Worm (Caenorhabditis elegans) whole organism, young adult: Measurements from ENCODE around the gene brc-2.

Source experiments
- B0019.2 ChIP-seq: fragments of 200-800 bp; sonication (Bioruptor generic); conservative IDR thresholded peaks from 2 replicates; pipeline ENCODE4 v1.3.6; 2022; ENCODE audit warnings: missing genetic modification reagents, missing genetic modification characterization, missing compliant biosample characterization
- B0035.1 ChIP-seq: sonication (generic microtip); optimal IDR thresholded peaks from 2 replicates; lab custom pipeline; 2016; ENCODE audit warnings: missing genetic modification characterization, mild to moderate bottlenecking, missing compliant biosample characterization, missing genotype, missing genetic modification reagents
- F39B2.1 ChIP-seq: fragments of 200-800 bp; sonication (Bioruptor generic); IDR thresholded peaks from 2 replicates; pipeline ENCODE4 v1.3.6; 2022; ENCODE audit warnings: missing genetic modification reagents, missing genetic modification characterization, missing compliant biosample characterization
- F55B11.4 ChIP-seq: sonication (generic microtip); optimal IDR thresholded peaks from 2 replicates; lab custom pipeline; 2016; ENCODE audit warnings: missing compliant biosample characterization, missing genetic modification characterization, borderline replicate concordance; ENCODE audit not compliant: insufficient read depth
- F57C9.4 ChIP-seq: sonication (generic microtip); optimal IDR thresholded peaks from 2 replicates; lab custom pipeline; 2017; ENCODE audit warnings: mild to moderate bottlenecking, missing genetic modification characterization, missing compliant biosample characterization
- K12H6.12 ChIP-seq: fragments of 200-800 bp; sonication (Bioruptor generic); optimal IDR thresholded peaks from 2 replicates; lab custom pipeline; 2018; ENCODE audit warnings: mild to moderate bottlenecking, missing genetic modification characterization, missing compliant biosample characterization
- T26A5.8 ChIP-seq: sonication (generic microtip); optimal IDR thresholded peaks from 2 replicates; lab custom pipeline; 2016; ENCODE audit warnings: missing genetic modification characterization, missing compliant biosample characterization
- Y67H2A.10 ChIP-seq: fragments of 200-800 bp; sonication (Bioruptor generic); conservative IDR thresholded peaks from 2 replicates; pipeline ENCODE4 v1.3.6; 2022; ENCODE audit warnings: missing genetic modification reagents, missing genetic modification characterization, missing compliant biosample characterization
- athp-1 ChIP-seq: sonication (generic microtip); optimal IDR thresholded peaks from 2 replicates; lab custom pipeline; 2017; ENCODE audit warnings: mild to moderate bottlenecking, missing genetic modification characterization, missing compliant biosample characterization
- attf-3 ChIP-seq: fragments of 200-800 bp; sonication (Bioruptor generic); conservative IDR thresholded peaks from 2 replicates; pipeline ENCODE4 v1.3.6; 2022; ENCODE audit warnings: missing genetic modification reagents, missing genetic modification characterization, missing compliant biosample characterization
- attf-6 ChIP-seq: fragments of 200-800 bp; sonication (Bioruptor generic); IDR thresholded peaks from 2 replicates; pipeline ENCODE4 v1.3.6; 2022; ENCODE audit warnings: missing genetic modification reagents, missing genetic modification characterization, missing compliant biosample characterization
- bed-1 ChIP-seq: fragments of 200-800 bp; sonication (Bioruptor generic); IDR thresholded peaks from 2 replicates; pipeline ENCODE4 v1.3.6; 2022; ENCODE audit warnings: missing genetic modification reagents, missing genetic modification characterization, missing compliant biosample characterization
- bed-2 ChIP-seq: fragments of 200-800 bp; sonication (Bioruptor generic); IDR thresholded peaks from 2 replicates; pipeline ENCODE4 v1.3.6; 2022; ENCODE audit warnings: missing genetic modification reagents, missing genetic modification characterization, missing compliant biosample characterization
- ccch-3 ChIP-seq: fragments of 200-800 bp; sonication (Bioruptor generic); optimal IDR thresholded peaks from 2 replicates; lab custom pipeline; 2018; ENCODE audit warnings: mild to moderate bottlenecking, missing genetic modification characterization, missing compliant biosample characterization
- ceh-27 ChIP-seq: fragments of 200-800 bp; sonication (Bioruptor generic); optimal IDR thresholded peaks from 2 replicates; lab custom pipeline; 2018; ENCODE audit warnings: mild to moderate bottlenecking, missing genetic modification characterization, moderate library complexity, missing compliant biosample characterization
- fkh-3 ChIP-seq: sonication (generic microtip); optimal IDR thresholded peaks from 2 replicates; lab custom pipeline; 2016; ENCODE audit warnings: mild to moderate bottlenecking, missing genetic modification characterization, missing compliant biosample characterization
- gei-17 ChIP-seq: fragments of 200-800 bp; sonication (Bioruptor generic); optimal IDR thresholded peaks from 2 replicates; lab custom pipeline; 2018; ENCODE audit warnings: mild to moderate bottlenecking, missing genetic modification characterization, missing compliant biosample characterization
- him-1 ChIP-seq: sonication (generic microtip); optimal IDR thresholded peaks from 2 replicates; lab custom pipeline; 2016; ENCODE audit warnings: missing genotype, missing genetic modification reagents, missing genetic modification characterization, missing compliant biosample characterization
- lin-54 ChIP-seq: fragments of 200-800 bp; sonication (Bioruptor generic); optimal IDR thresholded peaks from 2 replicates; lab custom pipeline; 2018; ENCODE audit warnings: mild to moderate bottlenecking, missing genetic modification characterization, missing compliant biosample characterization
- madf-8 ChIP-seq: fragments of 200-800 bp; sonication (Bioruptor generic); conservative IDR thresholded peaks from 2 replicates; pipeline ENCODE4 v1.3.6; 2022; ENCODE audit warnings: missing genetic modification reagents, missing genetic modification characterization, missing compliant biosample characterization
- mes-4 ChIP-seq: sonication (generic microtip); optimal IDR thresholded peaks from 2 replicates; lab custom pipeline; 2016; ENCODE audit warnings: missing genotype, missing genetic modification characterization, missing compliant biosample characterization
- mxl-1 ChIP-seq: sonication (generic microtip); optimal IDR thresholded peaks from 2 replicates; lab custom pipeline; 2016; ENCODE audit warnings: missing genetic modification characterization, missing compliant biosample characterization
- nfya-2 ChIP-seq: fragments of 200-800 bp; sonication (Bioruptor generic); IDR thresholded peaks from 2 replicates; pipeline ENCODE4 v1.3.6; 2022; ENCODE audit warnings: missing genetic modification reagents, missing genetic modification characterization, missing compliant biosample characterization
- nfyb-1 ChIP-seq: fragments of 200-800 bp; sonication (Bioruptor generic); IDR thresholded peaks from 2 replicates; pipeline ENCODE4 v1.3.6; 2022; ENCODE audit warnings: missing genetic modification reagents, missing genetic modification characterization, missing compliant biosample characterization
- nhr-27 ChIP-seq: fragments of 200-800 bp; sonication (Bioruptor generic); optimal IDR thresholded peaks from 2 replicates; lab custom pipeline; 2018; ENCODE audit warnings: mild to moderate bottlenecking, missing genetic modification characterization, moderate library complexity, missing compliant biosample characterization
- nhr-80 ChIP-seq: sonication (generic microtip); optimal IDR thresholded peaks from 2 replicates; lab custom pipeline; 2016; ENCODE audit warnings: missing genetic modification characterization, missing compliant biosample characterization
- nhr-90 ChIP-seq: sonication (generic microtip); optimal IDR thresholded peaks from 2 replicates; lab custom pipeline; 2016; ENCODE audit warnings: missing genotype, mild to moderate bottlenecking, missing genetic modification characterization, missing compliant biosample characterization
- pha-4 ChIP-seq: fragments of 150-350 bp; sonication (generic microtip); optimal IDR thresholded peaks from 2 replicates; lab custom pipeline; 2014; ENCODE audit warnings: missing biosample characterization, missing genetic modification reagents, missing genetic modification characterization
- rec-8 ChIP-seq, 2 experiments: sonication (generic microtip); optimal IDR thresholded peaks; 2 replicates each; lab custom pipeline; 2016; ENCODE audit warnings: mild to moderate bottlenecking in 2 of 2, missing genetic modification characterization in 2 of 2, missing genetic modification reagents in 2 of 2, missing genotype in 2 of 2, missing biosample characterization in 1 of 2, missing compliant biosample characterization in 1 of 2, moderate library complexity in 1 of 2
- repo-1 ChIP-seq: sonication (generic microtip); optimal IDR thresholded peaks from 2 replicates; lab custom pipeline; 2017; ENCODE audit warnings: mild to moderate bottlenecking, missing genetic modification characterization, missing compliant biosample characterization
- rpc-1 ChIP-seq, 2 experiments: fragments of 150-350 bp in 1 of 2; sonication (generic microtip) in 1 of 2; optimal IDR thresholded peaks; 2 replicates each; lab custom pipeline; 2014 to 2018; ENCODE audit warnings: missing biosample characterization in 1 of 2, missing genetic modification characterization in 1 of 2, missing genetic modification reagents in 1 of 2, missing genotype in 1 of 2
- snpc-4 ChIP-seq, 5 experiments: fragments of 150-350 bp in 1 of 5; sonication (generic microtip) in 4 of 5; optimal IDR thresholded peaks; 2 replicates each; lab custom pipeline; 2014 to 2018; ENCODE audit warnings: missing genetic modification characterization in 5 of 5, missing biosample characterization in 3 of 5, antibody characterized with exemption in 2 of 5, mild to moderate bottlenecking in 2 of 5, missing compliant biosample characterization in 2 of 5, missing genotype in 2 of 5, moderate library complexity in 2 of 5, missing genetic modification reagents in 1 of 5
- sptf-2 ChIP-seq: fragments of 200-800 bp; sonication (Bioruptor generic); optimal IDR thresholded peaks from 2 replicates; lab custom pipeline; 2018; ENCODE audit warnings: mild to moderate bottlenecking, missing genetic modification characterization, missing compliant biosample characterization
- tlf-1 ChIP-seq: fragments of 200-800 bp; sonication (Bioruptor generic); optimal IDR thresholded peaks from 2 replicates; lab custom pipeline; 2018; ENCODE audit warnings: mild to moderate bottlenecking, missing genetic modification characterization, missing compliant biosample characterization
- unc-62 ChIP-seq: fragments of 150-350 bp; optimal IDR thresholded peaks from 2 replicates; lab custom pipeline; 2014; ENCODE audit warnings: missing biosample characterization, missing genetic modification reagents, missing genetic modification characterization
- ztf-22 ChIP-seq: fragments of 200-800 bp; sonication (Bioruptor generic); optimal IDR thresholded peaks from 2 replicates; lab custom pipeline; 2018; ENCODE audit warnings: mild to moderate bottlenecking, missing genetic modification characterization, moderate library complexity, missing compliant biosample characterization
- ztf-28 ChIP-seq: fragments of 200-800 bp; sonication (Bioruptor generic); IDR thresholded peaks from 2 replicates; pipeline ENCODE4 v1.3.6; 2022; ENCODE audit warnings: missing genetic modification reagents, missing genetic modification characterization, missing compliant biosample characterization

The brc-2 gene

DNA sequence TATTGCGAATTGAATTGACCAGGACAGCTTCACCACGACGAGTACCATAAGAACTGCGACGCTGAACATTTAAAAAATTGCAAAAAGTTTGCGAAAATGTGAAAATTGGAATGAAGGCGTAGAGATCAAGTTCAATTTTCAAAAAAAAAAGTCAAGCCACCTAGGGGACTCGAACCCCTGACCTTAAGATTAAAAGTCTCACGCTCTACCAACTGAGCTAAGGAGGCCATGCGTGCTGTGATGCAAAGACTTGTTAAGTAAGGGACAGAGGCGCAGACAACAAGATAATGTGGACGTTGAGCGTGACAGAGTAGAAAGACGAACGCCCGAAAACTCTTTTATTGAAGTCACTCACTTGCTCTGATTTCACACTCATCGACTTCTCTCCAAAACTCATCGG is 15.3 kb downstream of the brc-2 start (continued):
- no peak for TF ChIP-seq F57C9.4
- no peak for TF ChIP-seq gei-17 (GFP tag; lab: Kevin White, UChicago)
- peak; percentile 86 for TF ChIP-seq rpc-1 (optimal IDR thresholded peaks at IDR 0.05; lab: Kevin White, UChicago)
- peak; percentile 93 for TF ChIP-seq rpc-1 (tag; optimal IDR thresholded peaks at IDR 0.05; lab: Kevin White, UChicago)
- TF ChIP-seq attf-3 (GFP tag; lab: Robert Waterston, UW), result peak; percentile 64
- 0 out of 2 replicates have a peak, but pooled peaks have one; percentile 18 for TF ChIP-seq madf-8 (GFP tag; lab: Robert Waterston, UW)
- TF ChIP-seq mxl-1 (tag; lab: Kevin White, UChicago), result peak; percentile 77
- no peak for TF ChIP-seq B0035.1 (tag; lab: Kevin White, UChicago)
- peak; percentile 8 for TF ChIP-seq nhr-80 (tag; lab: Kevin White, UChicago)
- TF ChIP-seq T26A5.8 (tag; lab: Kevin White, UChicago), result no peak
- TF ChIP-seq repo-1 (tag; lab: Kevin White, UChicago), result peak; percentile 54
- peak; percentile 61 for TF ChIP-seq snpc-4 (GFP tag; optimal IDR thresholded peaks at IDR 0.05; lab: Kevin White, UChicago)
- peak in 1 of 4 experiments; percentile 54 for TF ChIP-seq snpc-4 (tag; optimal IDR thresholded peaks at IDR 0.05; lab: Kevin White, UChicago)
- TF ChIP-seq bed-1 (GFP tag; lab: Robert Waterston, UW), result no peak
- TF ChIP-seq ztf-28 (GFP tag; lab: Robert Waterston, UW), result peak; percentile 73
- TF ChIP-seq lin-54 (GFP tag; lab: Kevin White, UChicago), result no peak
- no peak for TF ChIP-seq F39B2.1
- TF ChIP-seq Y67H2A.10, result 0 out of 2 replicates have a peak, but pooled peaks have one; percentile 38
- peak; percentile 46 for TF ChIP-seq tlf-1 (GFP tag; lab: Kevin White, UChicago)
- TF ChIP-seq rec-8 (tag; optimal IDR thresholded peaks at IDR 0.05; lab: Kevin White, UChicago), result peak; percentile 36 to 83
- peak; percentile 62 for TF ChIP-seq mes-4
- TF ChIP-seq nfyb-1, result peak; percentile 81
- TF ChIP-seq ccch-3, result no peak
- TF ChIP-seq nhr-27 (tag; lab: Kevin White, UChicago), result peak; percentile 40
- peak; percentile 43 for TF ChIP-seq him-1 (tag; lab: Kevin White, UChicago)
- TF ChIP-seq unc-62, result no peak
- no peak for TF ChIP-seq sptf-2 (GFP tag; lab: Kevin White, UChicago)
- TF ChIP-seq pha-4 (tag; lab: Kevin White, UChicago), result no peak
- peak; percentile 51 for TF ChIP-seq fkh-3 (tag; lab: Kevin White, UChicago)
- peak; percentile 53 for TF ChIP-seq K12H6.12 (tag; lab: Kevin White, UChicago)
- TF ChIP-seq nfya-2 (GFP tag; lab: Robert Waterston, UW), result no peak
- TF ChIP-seq bed-2, result no peak

DNA sequence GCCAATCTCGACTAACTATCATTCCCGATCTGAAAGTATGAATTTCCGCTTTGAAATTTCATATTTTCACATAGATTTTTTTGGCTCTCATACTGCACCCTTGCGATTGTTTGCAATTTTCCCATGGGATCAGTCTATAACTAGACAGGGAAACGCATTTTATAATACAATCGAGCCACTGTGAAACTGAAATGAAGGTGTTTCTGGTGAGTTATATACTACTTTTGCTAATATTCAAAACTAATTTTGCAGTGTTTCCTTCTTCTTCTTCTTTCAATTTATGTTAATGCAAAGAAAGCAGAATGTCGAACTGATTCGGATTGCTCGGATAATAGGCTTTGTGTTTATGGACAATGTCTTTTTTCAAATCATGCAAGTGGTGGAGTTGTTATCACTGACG is 17.0 kb downstream of the brc-2 start:
- TF ChIP-seq F55B11.4 (tag; lab: Kevin White, UChicago) (no peak), ceh-27 (no peak), nhr-90 (no peak), ztf-22 (GFP tag; lab: Kevin White, UChicago) (no peak), rpc-1 (optimal IDR thresholded peaks at IDR 0.05; lab: Kevin White, UChicago) (no peak), rpc-1 (tag; optimal IDR thresholded peaks at IDR 0.05; lab: Kevin White, UChicago) (no peak), attf-6 (GFP tag; lab: Robert Waterston, UW) (no peak), B0019.2 (GFP tag; lab: Robert Waterston, UW) (no peak), athp-1 (tag; lab: Kevin White, UChicago) (no peak)
